Fruit fly (Drosophila melanogaster) whole organism, embryonic: ENCODE results near the gene Pvr.

Experiments
- Atf-2 ChIP-seq: fragments of 200-800 bp; sonication (Bioruptor generic); optimal IDR thresholded peaks from 2 replicates; lab custom pipeline; 2016; ENCODE audit warnings: missing biosample characterization, missing genetic modification characterization
- CG11085 ChIP-seq: fragments of 200-800 bp; sonication (Bioruptor generic); IDR thresholded peaks from 2 replicates; pipeline ENCODE4 v1.3.6; 2022; ENCODE audit warnings: missing biosample characterization, missing genetic modification characterization
- CG3281 ChIP-seq: fragments of 200-800 bp; sonication (Bioruptor generic); optimal IDR thresholded peaks from 3 replicates; lab custom pipeline; 2017; ENCODE audit warnings: missing biosample characterization, mild to moderate bottlenecking, missing genetic modification characterization
- CG43689 ChIP-seq: fragments of 200-800 bp; sonication (Bioruptor generic); IDR thresholded peaks from 2 replicates; pipeline ENCODE4 v1.3.6; 2022; ENCODE audit warnings: missing biosample characterization, missing genetic modification characterization
- CG7963 ChIP-seq: fragments of 200-800 bp; sonication (Bioruptor generic); IDR thresholded peaks from 3 replicates; pipeline ENCODE4 v1.3.6; 2022; ENCODE audit warnings: missing biosample characterization, missing genetic modification characterization; ENCODE audit not compliant: partially characterized antibody
- Dek ChIP-seq: fragments of 200-800 bp; sonication (Bioruptor generic); optimal IDR thresholded peaks from 3 replicates; lab custom pipeline; 2019; ENCODE audit warnings: missing biosample characterization, mild to moderate bottlenecking, missing genetic modification characterization, moderate library complexity
- Pdp1 ChIP-seq, 2 experiments: fragments of 200-800 bp; sonication (Bioruptor generic); optimal IDR thresholded peaks; 3 replicates each; lab custom pipeline; 2016; ENCODE audit warnings: missing biosample characterization in 2 of 2, missing genetic modification characterization in 2 of 2, mild to moderate bottlenecking in 1 of 2, moderate library complexity in 1 of 2
- Poxn ChIP-seq: fragments of 200-800 bp; sonication (Bioruptor generic); IDR thresholded peaks from 2 replicates; pipeline ENCODE4 v1.3.6; 2022; ENCODE audit warnings: missing biosample characterization, missing genetic modification characterization
- bab2 ChIP-seq: fragments of 200-800 bp; sonication (Bioruptor generic); optimal IDR thresholded peaks from 2 replicates; lab custom pipeline; 2016; ENCODE audit warnings: missing biosample characterization, missing genetic modification characterization
- ftz-f1 ChIP-seq: fragments of 200-800 bp; sonication (Bioruptor generic); optimal IDR thresholded peaks from 2 replicates; lab custom pipeline; 2016; ENCODE audit warnings: missing biosample characterization, missing genetic modification characterization

DNA sequence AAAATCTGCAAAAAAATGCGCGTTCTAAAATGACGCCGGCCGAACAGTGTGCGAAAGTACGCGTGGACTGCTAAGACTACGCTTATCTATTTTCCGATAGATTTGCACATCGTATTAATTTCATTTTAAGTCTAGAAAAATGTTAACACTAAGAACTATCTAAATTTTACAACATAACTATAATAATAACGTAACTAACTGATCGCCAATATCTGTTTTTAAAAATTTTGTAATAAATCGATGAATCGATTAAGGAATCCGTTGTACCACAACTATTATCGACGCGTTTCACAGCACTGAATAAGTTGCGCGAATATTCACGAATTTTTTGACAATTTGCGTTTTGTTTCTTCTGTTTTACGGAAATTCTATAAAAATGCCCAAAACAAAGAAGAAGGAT lies 28.6 kb downstream of the Pvr start, which contains the start of gene Ssb-c31a:
- TF ChIP-seq Atf-2 (GFP tag; lab: Kevin White, UChicago) (peak; percentile 51), Poxn (GFP tag; lab: Robert Waterston, UW) (no peak), CG43689 (GFP tag; lab: Robert Waterston, UW) (no peak), CG7963 (GFP tag; lab: Robert Waterston, UW) (no peak), CG11085 (GFP tag; lab: Robert Waterston, UW) (no peak), bab2 (GFP tag; lab: Kevin White, UChicago) (peak; percentile 33), Dek (tag; lab: Kevin White, UChicago) (no peak), CG3281 (peak; percentile 48), ftz-f1 (no peak), Pdp1 (GFP tag; optimal IDR thresholded peaks at IDR 0.05; lab: Kevin White, UChicago) (peak; percentile 56 to 61)
